Worm (Caenorhabditis elegans) whole organism, L1 larva: ENCODE data around the gene D2045.9.

Source experiments
- C04F5.9 ChIP-seq: sonication (generic microtip); optimal IDR thresholded peaks from 2 replicates; lab custom pipeline; 2016; ENCODE audit warnings: missing genetic modification characterization, missing compliant biosample characterization
- C34B4.2 ChIP-seq: sonication (generic microtip); optimal IDR thresholded peaks from 2 replicates; lab custom pipeline; 2017; ENCODE audit warnings: mild to moderate bottlenecking, missing genetic modification characterization, missing compliant biosample characterization
- F16B12.6 ChIP-seq: fragments of 150-350 bp; optimal IDR thresholded peaks from 2 replicates; lab custom pipeline; 2014; ENCODE audit warnings: missing biosample characterization, missing genetic modification characterization
- alr-1 ChIP-seq: fragments of 200-800 bp; sonication (Bioruptor generic); optimal IDR thresholded peaks from 2 replicates; lab custom pipeline; 2018; ENCODE audit warnings: borderline replicate concordance, mild to moderate bottlenecking, missing genetic modification characterization, missing compliant biosample characterization
- aly-2 ChIP-seq: fragments of 150-350 bp; optimal IDR thresholded peaks from 2 replicates; lab custom pipeline; 2014; ENCODE audit warnings: missing biosample characterization, missing genetic modification characterization
- ceh-8 ChIP-seq: fragments of 200-800 bp; sonication (Bioruptor generic); optimal IDR thresholded peaks from 2 replicates; lab custom pipeline; 2018; ENCODE audit warnings: mild to moderate bottlenecking, missing genetic modification characterization, moderate library complexity, missing compliant biosample characterization
- ceh-82 ChIP-seq, 3 experiments: fragments of 150-350 bp in 1 of 3; sonication (generic microtip) in 2 of 3; optimal IDR thresholded peaks; 2 replicates each; lab custom pipeline; 2014 to 2017; ENCODE audit warnings: missing biosample characterization in 3 of 3, missing genetic modification characterization in 3 of 3
- ces-1 ChIP-seq: fragments of 150-350 bp; optimal IDR thresholded peaks from 2 replicates; lab custom pipeline; 2014; ENCODE audit warnings: missing biosample characterization, missing genetic modification reagents, missing genetic modification characterization
- efl-3 ChIP-seq: fragments of 200-800 bp; sonication (Bioruptor generic); optimal IDR thresholded peaks from 2 replicates; lab custom pipeline; 2018; ENCODE audit warnings: mild to moderate bottlenecking, missing genetic modification characterization, missing compliant biosample characterization
- egl-27 ChIP-seq, 2 experiments: fragments of 150-350 bp in 1 of 2; sonication (generic microtip); optimal IDR thresholded peaks; 3 replicates each; lab custom pipeline; 2017 to 2018; ENCODE audit warnings: missing biosample characterization in 2 of 2, missing genetic modification characterization in 2 of 2, missing genetic modification reagents in 2 of 2
- elt-2 ChIP-seq: sonication (generic microtip); optimal IDR thresholded peaks from 2 replicates; lab custom pipeline; 2016; ENCODE audit warnings: missing genetic modification characterization, mild to moderate bottlenecking, inconsistent platforms, missing compliant biosample characterization, missing genetic modification reagents
- fkh-4 ChIP-seq: sonication (generic microtip); optimal IDR thresholded peaks from 2 replicates; lab custom pipeline; 2016; ENCODE audit warnings: missing compliant biosample characterization, missing genetic modification characterization, borderline replicate concordance
- fkh-8 ChIP-seq: sonication (generic microtip); optimal IDR thresholded peaks from 2 replicates; lab custom pipeline; 2016; ENCODE audit warnings: mild to moderate bottlenecking, missing genetic modification characterization, missing compliant biosample characterization
- fos-1 ChIP-seq: fragments of 150-350 bp; optimal IDR thresholded peaks from 2 replicates; lab custom pipeline; 2014; ENCODE audit warnings: missing biosample characterization, missing genetic modification characterization
- grh-1 ChIP-seq: fragments of 200-800 bp; sonication (Bioruptor generic); IDR thresholded peaks from 2 replicates; pipeline ENCODE4 v1.3.6; 2022; ENCODE audit warnings: missing genetic modification reagents, missing genetic modification characterization, missing compliant biosample characterization
- hpl-2 ChIP-seq: fragments of 150-350 bp; optimal IDR thresholded peaks from 2 replicates; lab custom pipeline; 2014; ENCODE audit warnings: missing biosample characterization, missing genetic modification reagents, missing genetic modification characterization
- irx-1 ChIP-seq: sonication (generic microtip); optimal IDR thresholded peaks from 2 replicates; lab custom pipeline; 2016; ENCODE audit warnings: missing genetic modification characterization, missing compliant biosample characterization
- isw-1 ChIP-seq: fragments of 200-800 bp; sonication (Bioruptor generic); IDR thresholded peaks from 2 replicates; pipeline ENCODE4 v1.3.6; 2022; ENCODE audit warnings: missing genetic modification characterization, missing compliant biosample characterization
- lin-13 ChIP-seq: fragments of 150-350 bp; optimal IDR thresholded peaks from 2 replicates; lab custom pipeline; 2014; ENCODE audit warnings: missing biosample characterization, missing genetic modification reagents, missing genetic modification characterization
- lin-14 ChIP-seq: fragments of 200-800 bp; sonication (Bioruptor generic); optimal IDR thresholded peaks from 2 replicates; lab custom pipeline; 2018; ENCODE audit warnings: mild to moderate bottlenecking, missing genetic modification characterization, moderate library complexity, missing compliant biosample characterization
- lin-15B ChIP-seq: fragments of 150-350 bp; sonication (generic microtip); optimal IDR thresholded peaks from 3 replicates; lab custom pipeline; 2014; ENCODE audit warnings: missing biosample characterization, missing genetic modification characterization
- lin-35 ChIP-seq, 2 experiments: fragments of 150-350 bp; optimal IDR thresholded peaks; 2 replicates each; lab custom pipeline; 2014; ENCODE audit warnings: missing biosample characterization in 2 of 2, missing genetic modification characterization in 2 of 2, missing genetic modification reagents in 2 of 2
- lir-3 ChIP-seq: sonication (generic microtip); optimal IDR thresholded peaks from 2 replicates; lab custom pipeline; 2016; ENCODE audit warnings: mild to moderate bottlenecking, missing genetic modification characterization, moderate library complexity, missing compliant biosample characterization; ENCODE audit not compliant: poor library complexity
- lsy-2 ChIP-seq, 2 experiments: fragments of 150-350 bp; optimal IDR thresholded peaks; 2 replicates each; lab custom pipeline; 2014; ENCODE audit warnings: missing biosample characterization in 2 of 2, missing genetic modification characterization in 2 of 2
- mab-9 ChIP-seq: fragments of 200-800 bp; sonication (Bioruptor generic); IDR thresholded peaks from 2 replicates; pipeline ENCODE4 v1.3.6; 2022; ENCODE audit warnings: missing genetic modification reagents, missing genetic modification characterization, missing compliant biosample characterization
- mdl-1 ChIP-seq, 2 experiments: fragments of 150-350 bp; optimal IDR thresholded peaks; 2 replicates each; lab custom pipeline; 2014 to 2017; ENCODE audit warnings: missing biosample characterization in 2 of 2, missing genetic modification characterization in 2 of 2, inconsistent platforms in 1 of 2
- mef-2 ChIP-seq: fragments of 150-350 bp; optimal IDR thresholded peaks from 2 replicates; lab custom pipeline; 2014; ENCODE audit warnings: missing biosample characterization, missing genetic modification characterization
- nhr-11 ChIP-seq: fragments of 150-350 bp; optimal IDR thresholded peaks from 2 replicates; lab custom pipeline; 2014; ENCODE audit warnings: missing biosample characterization, missing genetic modification characterization
- nhr-12 ChIP-seq: sonication (generic microtip); optimal IDR thresholded peaks from 2 replicates; lab custom pipeline; 2017; ENCODE audit warnings: missing biosample characterization, missing genetic modification characterization
- nhr-20 ChIP-seq: sonication (generic microtip); optimal IDR thresholded peaks from 2 replicates; lab custom pipeline; 2016; ENCODE audit warnings: mild to moderate bottlenecking, missing genetic modification characterization, missing compliant biosample characterization
- nhr-237 ChIP-seq: fragments of 150-350 bp; optimal IDR thresholded peaks from 2 replicates; lab custom pipeline; 2014; ENCODE audit warnings: missing biosample characterization, missing genetic modification characterization
- nhr-28 ChIP-seq: fragments of 150-350 bp; optimal IDR thresholded peaks from 2 replicates; lab custom pipeline; 2014; ENCODE audit warnings: missing biosample characterization, missing genetic modification characterization
- nhr-71 ChIP-seq: sonication (generic microtip); optimal IDR thresholded peaks from 2 replicates; lab custom pipeline; 2016; ENCODE audit warnings: mild to moderate bottlenecking, missing genetic modification characterization, moderate library complexity, missing compliant biosample characterization
- nhr-90 ChIP-seq: sonication (generic microtip); optimal IDR thresholded peaks from 2 replicates; lab custom pipeline; 2016; ENCODE audit warnings: mild to moderate bottlenecking, missing genetic modification characterization, missing compliant biosample characterization; ENCODE audit not compliant: poor library complexity
- pag-3 ChIP-seq: sonication (generic microtip); optimal IDR thresholded peaks from 2 replicates; lab custom pipeline; 2017; ENCODE audit warnings: missing genetic modification characterization, mild to moderate bottlenecking, missing compliant biosample characterization, antibody characterized with exemption, borderline replicate concordance; ENCODE audit not compliant: insufficient read depth
- pax-3 ChIP-seq: fragments of 200-800 bp; sonication (Bioruptor generic); optimal IDR thresholded peaks from 2 replicates; lab custom pipeline; 2018; ENCODE audit warnings: mild to moderate bottlenecking, missing genetic modification characterization, moderate library complexity, missing compliant biosample characterization
- pqm-1 ChIP-seq: sonication (generic microtip); optimal IDR thresholded peaks from 3 replicates; lab custom pipeline; 2017; ENCODE audit warnings: missing biosample characterization, missing genetic modification characterization
- rnt-1 ChIP-seq: sonication (generic microtip); optimal IDR thresholded peaks from 2 replicates; lab custom pipeline; 2016; ENCODE audit warnings: mild to moderate bottlenecking, missing genetic modification characterization, moderate library complexity, missing compliant biosample characterization
- snpc-4 ChIP-seq: fragments of 150-350 bp; optimal IDR thresholded peaks from 2 replicates; lab custom pipeline; 2014; ENCODE audit warnings: missing biosample characterization, missing genetic modification characterization
- snu-23 ChIP-seq: sonication (generic microtip); optimal IDR thresholded peaks from 2 replicates; lab custom pipeline; 2016; ENCODE audit warnings: missing genetic modification characterization, missing compliant biosample characterization
- sox-4 ChIP-seq: sonication (generic microtip); optimal IDR thresholded peaks from 2 replicates; lab custom pipeline; 2016; ENCODE audit warnings: missing genetic modification characterization, missing compliant biosample characterization
- sup-37 ChIP-seq: fragments of 200-800 bp; sonication (Bioruptor generic); optimal IDR thresholded peaks from 2 replicates; lab custom pipeline; 2018; ENCODE audit warnings: mild to moderate bottlenecking, missing genetic modification characterization, missing compliant biosample characterization
- unc-130 ChIP-seq: fragments of 150-350 bp; optimal IDR thresholded peaks from 2 replicates; lab custom pipeline; 2017; ENCODE audit warnings: missing biosample characterization, missing genetic modification characterization, inconsistent platforms
- unc-30 ChIP-seq: sonication (generic microtip); optimal IDR thresholded peaks from 2 replicates; lab custom pipeline; 2017; ENCODE audit warnings: missing biosample characterization, missing genetic modification characterization
- unc-62 ChIP-seq: fragments of 150-350 bp; optimal IDR thresholded peaks from 2 replicates; lab custom pipeline; 2014; ENCODE audit warnings: missing biosample characterization, missing genetic modification reagents, missing genetic modification characterization
- unc-86 ChIP-seq: sonication (generic microtip); optimal IDR thresholded peaks from 2 replicates; lab custom pipeline; 2016; ENCODE audit warnings: missing genetic modification characterization, missing compliant biosample characterization
- vab-15 ChIP-seq: sonication (generic microtip); optimal IDR thresholded peaks from 2 replicates; lab custom pipeline; 2017; ENCODE audit warnings: missing genotype, mild to moderate bottlenecking, missing genetic modification characterization, missing compliant biosample characterization

D2045.9 gene

DNA sequence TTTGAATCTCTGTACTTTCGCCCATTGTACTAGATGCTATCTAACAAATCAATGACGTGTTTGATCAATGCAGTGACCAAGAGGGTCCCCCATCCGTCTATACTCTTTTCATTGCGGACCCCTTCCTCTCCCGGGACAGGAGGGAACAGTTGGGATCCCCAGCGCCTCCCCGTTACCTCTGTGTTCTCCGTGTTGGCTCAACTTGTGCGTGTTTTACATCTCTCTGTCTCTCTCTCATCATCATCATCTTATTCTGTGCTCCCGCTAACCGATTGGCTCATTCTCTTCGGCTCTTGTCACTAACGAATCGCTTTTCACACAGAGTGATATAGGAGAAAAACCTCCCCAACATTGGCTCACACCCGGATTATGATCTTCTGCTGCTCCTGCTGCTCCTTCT lies 45.5 kb downstream of the D2045.9 start, which contains the start of gene unc-49:
Gene unc-49 (plus strand): TSS at position 240 of the 400 bp plus-strand sequence.
- TF ChIP-seq nhr-20 (tag; lab: Kevin White, UChicago) = peak; percentile 1
- no peak for TF ChIP-seq sox-4 (tag; lab: Kevin White, UChicago)
- peak; percentile 18 for TF ChIP-seq snu-23 (GFP tag; lab: Kevin White, UChicago)
- TF ChIP-seq rnt-1 (tag; lab: Kevin White, UChicago) = peak; percentile 34
- TF ChIP-seq unc-30 (tag; lab: Kevin White, UChicago) = no peak
- TF ChIP-seq nhr-71 (tag; lab: Kevin White, UChicago) = peak; percentile 28
- peak; percentile 73 for TF ChIP-seq lin-14 (GFP tag; lab: Kevin White, UChicago)
- TF ChIP-seq fkh-4 (tag; lab: Kevin White, UChicago) = no peak

ce11 chrIII:10521219-10521618 lies 46.2 kb downstream of the D2045.9 start:
- no peak for TF ChIP-seq nhr-90 (tag; lab: Kevin White, UChicago)
- no peak for TF ChIP-seq lsy-2 (tag; optimal IDR thresholded peaks at IDR 0.05; lab: Kevin White, UChicago)
- TF ChIP-seq unc-30 (tag; lab: Kevin White, UChicago) = no peak
- TF ChIP-seq fkh-8 (tag; lab: Kevin White, UChicago) = no peak
- TF ChIP-seq unc-86 = no peak
- no peak for TF ChIP-seq nhr-237 (tag; lab: Kevin White, UChicago)
- TF ChIP-seq pax-3 (tag; lab: Kevin White, UChicago) = no peak
- no peak for TF ChIP-seq nhr-12 (tag; lab: Kevin White, UChicago)
- TF ChIP-seq isw-1 (GFP tag; lab: Robert Waterston, UW) = no peak
- TF ChIP-seq lin-35 (GFP tag; optimal IDR thresholded peaks at IDR 0.05; lab: Kevin White, UChicago) = no peak
- no peak for TF ChIP-seq unc-130 (tag; lab: Kevin White, UChicago)
- no peak for TF ChIP-seq efl-3 (GFP tag; lab: Kevin White, UChicago)
- no peak for TF ChIP-seq unc-62 (GFP tag; lab: Kevin White, UChicago)
- no peak for TF ChIP-seq vab-15 (tag; lab: Kevin White, UChicago)
- no peak for TF ChIP-seq elt-2
- no peak for TF ChIP-seq alr-1
- no peak for TF ChIP-seq egl-27 (tag; optimal IDR thresholded peaks at IDR 0.05; lab: Kevin White, UChicago)
- no peak for TF ChIP-seq fos-1 (tag; lab: Kevin White, UChicago)
- TF ChIP-seq mdl-1 (tag; optimal IDR thresholded peaks at IDR 0.05; lab: Kevin White, UChicago) = no peak

DNA sequence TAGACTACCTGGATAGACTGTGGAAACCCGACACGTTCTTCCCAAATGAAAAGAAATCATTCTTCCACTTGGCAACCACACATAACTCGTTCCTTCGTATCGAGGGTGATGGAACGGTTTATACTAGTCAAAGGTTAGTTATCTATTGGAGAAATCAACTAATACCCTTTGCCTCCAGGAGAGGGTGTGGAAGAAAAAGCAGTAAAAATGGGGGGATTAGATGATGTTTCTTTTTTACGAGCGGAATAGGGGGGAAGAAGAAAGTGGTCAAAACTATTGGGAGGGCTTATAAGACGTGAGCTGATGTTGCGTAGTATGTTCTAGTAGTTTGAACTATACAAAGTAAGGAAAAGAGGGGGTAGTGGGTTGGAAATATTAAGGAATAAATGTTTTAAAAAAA lies 48.0 kb downstream of the D2045.9 start:
- TF ChIP-seq hpl-2 (GFP tag; lab: Kevin White, UChicago) = no peak
- TF ChIP-seq lin-14 (GFP tag; lab: Kevin White, UChicago) = no peak
- no peak for TF ChIP-seq pqm-1 (tag; lab: Kevin White, UChicago)
- TF ChIP-seq nhr-11 (tag; lab: Kevin White, UChicago) = no peak
- TF ChIP-seq grh-1 (GFP tag; lab: Robert Waterston, UW) = no peak
- no peak for TF ChIP-seq mef-2 (tag; lab: Kevin White, UChicago)
- TF ChIP-seq aly-2 = no peak
- no peak for TF ChIP-seq rnt-1 (tag; lab: Kevin White, UChicago)
- no peak for TF ChIP-seq sup-37
- TF ChIP-seq lir-3 (tag; lab: Kevin White, UChicago) = no peak
- no peak for TF ChIP-seq pag-3 (tag; lab: Kevin White, UChicago)
- no peak for TF ChIP-seq irx-1 (tag; lab: Kevin White, UChicago)
- no peak for TF ChIP-seq egl-27 (tag; optimal IDR thresholded peaks at IDR 0.05; lab: Kevin White, UChicago)
- no peak for TF ChIP-seq lsy-2 (tag; optimal IDR thresholded peaks at IDR 0.05; lab: Kevin White, UChicago)

DNA sequence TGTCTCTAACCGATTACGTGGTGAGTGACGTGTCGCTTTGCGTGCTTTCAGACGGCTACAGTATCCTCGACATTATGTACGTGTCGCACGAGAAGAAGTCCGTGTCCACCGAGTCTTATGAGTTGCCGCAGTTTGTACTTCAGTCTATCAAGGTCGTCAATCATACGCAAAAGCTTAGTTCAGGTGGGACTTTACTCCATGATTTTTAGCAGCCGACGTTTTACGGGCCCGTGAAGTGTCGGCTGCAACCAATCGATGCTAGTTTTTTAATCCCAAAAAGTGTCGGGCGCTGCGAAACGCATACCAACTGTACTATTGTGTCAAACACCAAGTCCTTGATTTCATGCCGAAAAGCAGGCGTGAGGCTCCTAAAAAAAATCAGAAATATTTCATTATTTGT lies 49.8 kb downstream of the D2045.9 start:
- TF ChIP-seq snpc-4 (tag; lab: Kevin White, UChicago) (no peak), fkh-8 (tag; lab: Kevin White, UChicago) (no peak), nhr-11 (tag; lab: Kevin White, UChicago) (no peak), nhr-237 (tag; lab: Kevin White, UChicago) (no peak), C04F5.9 (tag; lab: Kevin White, UChicago) (no peak), nhr-28 (tag; lab: Kevin White, UChicago) (no peak), C34B4.2 (no peak), ceh-82 (tag; optimal IDR thresholded peaks at IDR 0.05; lab: Kevin White, UChicago) (no peak), ces-1 (GFP tag; lab: Kevin White, UChicago) (no peak), F16B12.6 (tag; lab: Kevin White, UChicago) (no peak), ceh-8 (GFP tag; lab: Kevin White, UChicago) (no peak), lsy-2 (tag; optimal IDR thresholded peaks at IDR 0.05; lab: Kevin White, UChicago) (no peak), aly-2 (no peak), lin-13 (GFP tag; lab: Kevin White, UChicago) (no peak), unc-86 (no peak), lin-15B (tag; lab: Kevin White, UChicago) (no peak), mab-9 (GFP tag; lab: Robert Waterston, UW) (no peak)
